Fruit fly (Drosophila melanogaster): ENCODE data around the gene CG42798.
A peak's percentile ranks its signal among the peaks of the same experiment; 100 is the strongest.

CG42798 gene

DNA sequence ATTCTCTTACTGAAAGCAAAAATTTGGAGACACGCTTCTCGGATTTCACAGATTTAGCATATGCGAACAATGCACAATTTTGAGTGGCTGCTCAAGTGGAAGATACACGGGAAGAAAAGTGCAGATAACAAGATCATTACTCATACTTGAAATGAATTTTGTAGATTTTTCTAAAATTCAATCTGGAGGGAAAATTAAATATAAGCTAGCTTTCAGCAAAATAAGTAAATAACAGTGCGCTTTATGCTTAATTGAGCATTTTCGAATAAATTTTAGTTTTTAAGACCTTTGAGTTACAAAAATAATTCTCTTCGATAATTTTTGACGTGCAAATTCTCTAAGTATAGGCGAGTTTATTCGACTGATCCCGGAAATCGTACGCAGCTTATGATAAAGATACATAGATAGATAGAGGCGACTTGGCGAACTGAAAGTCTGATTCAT lies 5.8 kb upstream of the CG42798 start:
- TF ChIP-seq usp (GFP tag; optimal IDR thresholded peaks at IDR 0.05) = no peak
- TF ChIP-seq psq (GFP tag; optimal IDR thresholded peaks at IDR 0.05) = no peak
- TF ChIP-seq CG9705 (GFP tag; optimal IDR thresholded peaks at IDR 0.05) = peak; percentile 43
- peak; percentile 54 for TF ChIP-seq br (GFP tag; optimal IDR thresholded peaks at IDR 0.05)
- peak; percentile 43 for TF ChIP-seq CG32264 (GFP tag; optimal IDR thresholded peaks at IDR 0.05)
- peak; percentile 71 for TF ChIP-seq HLH106 (tag; optimal IDR thresholded peaks at IDR 0.05)
- TF ChIP-seq Hnf4 (GFP tag; optimal IDR thresholded peaks at IDR 0.05) = peak; percentile 29
- no peak for TF ChIP-seq Myc (optimal IDR thresholded peaks at IDR 0.05)
- no peak for TF ChIP-seq Hr83 (GFP tag; optimal IDR thresholded peaks at IDR 0.05; ENCODE audit: poor library complexity, severe bottlenecking)
- no peak for TF ChIP-seq jim (GFP tag; optimal IDR thresholded peaks at IDR 0.05)
- TF ChIP-seq Abd-B (GFP tag; optimal IDR thresholded peaks at IDR 0.05) = no peak
- peak; percentile 32 for TF ChIP-seq woc (GFP tag; optimal IDR thresholded peaks at IDR 0.05)
- TF ChIP-seq dmrt93B (GFP tag; optimal IDR thresholded peaks at IDR 0.05) = peak; percentile 29
- no peak for TF ChIP-seq dsf (GFP tag; optimal IDR thresholded peaks at IDR 0.05; ENCODE audit: borderline replicate concordance)
- TF ChIP-seq ey (GFP tag; optimal IDR thresholded peaks at IDR 0.05) = peak; percentile 46
- no peak for TF ChIP-seq Hr78 (GFP tag; optimal IDR thresholded peaks at IDR 0.05)
- peak in 1 of 2 experiments; percentile 73 for TF ChIP-seq foxo (GFP tag; optimal IDR thresholded peaks at IDR 0.05)
- TF ChIP-seq GATAd (GFP tag; optimal IDR thresholded peaks at IDR 0.05) = no peak
- TF ChIP-seq CrebA (GFP tag; optimal IDR thresholded peaks at IDR 0.05; ENCODE audit: borderline replicate concordance) = no peak
- no peak for TF ChIP-seq Rel (GFP tag; optimal IDR thresholded peaks at IDR 0.05)
- no peak for TF ChIP-seq Rel (tag; optimal IDR thresholded peaks at IDR 0.05)
- TF ChIP-seq h (GFP tag; optimal IDR thresholded peaks at IDR 0.05) = peak; percentile 76
- TF ChIP-seq fru (GFP tag; optimal IDR thresholded peaks at IDR 0.05) = peak; percentile 63
- no peak for TF ChIP-seq Mio (GFP tag; optimal IDR thresholded peaks at IDR 0.05)
- no peak for TF ChIP-seq Vsx2 (GFP tag; optimal IDR thresholded peaks at IDR 0.05; ENCODE audit: partially characterized antibody)
- TF ChIP-seq dl (GFP tag; optimal IDR thresholded peaks at IDR 0.05; ENCODE audit: insufficient read depth in 1 of 2, partially characterized antibody in 2 of 2) = no peak
- TF ChIP-seq rgr (GFP tag; optimal IDR thresholded peaks at IDR 0.05) = peak; percentile 42
- TF ChIP-seq sv (GFP tag; optimal IDR thresholded peaks at IDR 0.05) = no peak
- peak; percentile 56 for TF ChIP-seq OdsH (GFP tag; optimal IDR thresholded peaks at IDR 0.05)
- peak; percentile 58 for TF ChIP-seq Sp1 (GFP tag; optimal IDR thresholded peaks at IDR 0.05)

DNA sequence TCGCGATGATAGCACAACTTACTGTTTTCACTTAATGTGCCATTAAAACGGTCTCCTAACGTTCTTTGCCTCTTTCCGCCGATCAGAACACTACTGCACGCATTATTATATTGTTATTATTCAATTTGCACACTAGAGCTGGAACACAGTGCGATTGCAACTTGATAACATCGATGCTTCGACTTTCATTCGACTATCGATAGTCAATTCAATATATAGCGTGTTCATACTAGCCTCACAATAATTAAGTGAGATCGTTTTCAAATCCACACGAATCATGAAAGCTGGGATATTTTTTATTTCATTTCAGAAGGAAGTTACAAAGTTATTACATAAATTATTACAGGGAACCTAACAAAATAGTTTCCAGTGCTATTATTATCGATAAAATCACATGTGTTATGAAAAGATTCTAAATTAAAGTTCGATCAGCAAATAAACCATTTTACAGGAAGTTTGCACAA lies 5.2 kb upstream of the CG42798 start:
- no peak for TF ChIP-seq Dif (GFP tag; optimal IDR thresholded peaks at IDR 0.05; ENCODE audit: partially characterized antibody)
- peak; percentile 12 for TF ChIP-seq dsf (GFP tag; optimal IDR thresholded peaks at IDR 0.05; ENCODE audit: borderline replicate concordance)
- peak; percentile 35 for TF ChIP-seq sv (GFP tag; optimal IDR thresholded peaks at IDR 0.05)
- peak; percentile 77 for TF ChIP-seq tai (GFP tag; optimal IDR thresholded peaks at IDR 0.05)
- peak in 1 of 2 experiments; percentile 45 for TF ChIP-seq foxo (GFP tag; optimal IDR thresholded peaks at IDR 0.05)
- TF ChIP-seq CG32264 (GFP tag; optimal IDR thresholded peaks at IDR 0.05) = no peak
- TF ChIP-seq woc (GFP tag; optimal IDR thresholded peaks at IDR 0.05) = peak; percentile 35
- TF ChIP-seq N (GFP tag; optimal IDR thresholded peaks at IDR 0.05) = peak; percentile 89
- TF ChIP-seq ey (GFP tag; optimal IDR thresholded peaks at IDR 0.05) = peak; percentile 21
- no peak for TF ChIP-seq Jra (GFP tag; optimal IDR thresholded peaks at IDR 0.05)
- TF ChIP-seq Rel (GFP tag; optimal IDR thresholded peaks at IDR 0.05) = no peak
- peak; percentile 29 for TF ChIP-seq Rel (tag; optimal IDR thresholded peaks at IDR 0.05)
- TF ChIP-seq brk (GFP tag; optimal IDR thresholded peaks at IDR 0.05) = peak; percentile 45
- peak; percentile 45 for TF ChIP-seq fru (GFP tag; optimal IDR thresholded peaks at IDR 0.05)
- TF ChIP-seq HLH106 (tag; optimal IDR thresholded peaks at IDR 0.05) = peak; percentile 24
- TF ChIP-seq CrebA (GFP tag; optimal IDR thresholded peaks at IDR 0.05; ENCODE audit: borderline replicate concordance) = no peak
- TF ChIP-seq h (GFP tag; optimal IDR thresholded peaks at IDR 0.05) = peak; percentile 32
- peak; percentile 35 for TF ChIP-seq rgr (GFP tag; optimal IDR thresholded peaks at IDR 0.05)
- peak; percentile 34 for TF ChIP-seq Hnf4 (GFP tag; optimal IDR thresholded peaks at IDR 0.05)

DNA sequence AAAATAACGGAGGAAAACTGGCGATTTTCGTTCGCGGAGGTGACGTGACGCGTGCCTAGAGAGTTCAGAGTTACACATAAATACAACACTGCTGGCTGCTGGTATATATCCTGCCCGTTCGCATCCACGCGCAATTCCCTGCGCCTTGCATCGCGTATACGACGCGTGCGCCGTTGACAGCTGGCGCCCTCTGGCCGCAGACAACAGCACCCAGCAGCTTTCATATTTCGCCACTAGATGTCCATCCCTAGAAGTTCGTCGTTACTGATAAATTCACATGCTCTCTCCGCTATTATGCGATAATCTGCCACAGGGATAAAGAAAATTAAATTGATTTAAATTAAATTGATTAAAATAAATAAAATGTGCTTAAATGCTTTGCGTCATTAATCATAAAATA lies 4.0 kb upstream of the CG42798 start, which contains the start of gene Sur-8:
Gene Sur-8 (minus strand): TSS at position 82 of the 400 bp plus-strand sequence.
- TF ChIP-seq psq (GFP tag; optimal IDR thresholded peaks at IDR 0.05) (peak; percentile 26), Mio (GFP tag; optimal IDR thresholded peaks at IDR 0.05) (no peak), Rel (GFP tag; optimal IDR thresholded peaks at IDR 0.05) (no peak), Rel (tag; optimal IDR thresholded peaks at IDR 0.05) (no peak), jim (GFP tag; optimal IDR thresholded peaks at IDR 0.05) (no peak), rgr (GFP tag; optimal IDR thresholded peaks at IDR 0.05) (peak; percentile 54), CrebA (GFP tag; optimal IDR thresholded peaks at IDR 0.05; ENCODE audit: borderline replicate concordance) (no peak), h (GFP tag; optimal IDR thresholded peaks at IDR 0.05) (peak; percentile 50), HLH106 (tag; optimal IDR thresholded peaks at IDR 0.05) (peak; percentile 29), Myc (optimal IDR thresholded peaks at IDR 0.05) (peak; percentile 32), CG9705 (GFP tag; optimal IDR thresholded peaks at IDR 0.05) (no peak), usp (GFP tag; optimal IDR thresholded peaks at IDR 0.05) (no peak), Hr83 (GFP tag; optimal IDR thresholded peaks at IDR 0.05; ENCODE audit: poor library complexity, severe bottlenecking) (peak; percentile 64), lola (GFP tag; optimal IDR thresholded peaks at IDR 0.05) (no peak), br (GFP tag; optimal IDR thresholded peaks at IDR 0.05) (peak; percentile 48), Dfd (GFP tag; optimal IDR thresholded peaks at IDR 0.05) (no peak), brk (GFP tag; optimal IDR thresholded peaks at IDR 0.05) (no peak), woc (GFP tag; optimal IDR thresholded peaks at IDR 0.05) (no peak), sv (GFP tag; optimal IDR thresholded peaks at IDR 0.05) (peak; percentile 33), pan (optimal IDR thresholded peaks at IDR 0.05) (no peak), dl (GFP tag; optimal IDR thresholded peaks at IDR 0.05; ENCODE audit: insufficient read depth in 1 of 2, partially characterized antibody in 2 of 2) (no peak), ey (GFP tag; optimal IDR thresholded peaks at IDR 0.05) (peak; percentile 39), foxo (GFP tag; optimal IDR thresholded peaks at IDR 0.05) (peak in 1 of 2 experiments; percentile 57), Sp1 (GFP tag; optimal IDR thresholded peaks at IDR 0.05) (no peak), OdsH (GFP tag; optimal IDR thresholded peaks at IDR 0.05) (peak; percentile 35), Hr78 (GFP tag; optimal IDR thresholded peaks at IDR 0.05) (no peak), CG32264 (GFP tag; optimal IDR thresholded peaks at IDR 0.05) (no peak), fru (GFP tag; optimal IDR thresholded peaks at IDR 0.05) (peak; percentile 24), GATAd (GFP tag; optimal IDR thresholded peaks at IDR 0.05) (no peak), sage (GFP tag; optimal IDR thresholded peaks at IDR 0.05) (no peak), dmrt93B (GFP tag; optimal IDR thresholded peaks at IDR 0.05) (peak; percentile 25)

Data from whole organism, wandering third instar larva.